Worm (Caenorhabditis elegans) whole organism, dauer: ENCODE results near the gene C33D3.5.

ENCODE experiments used
- unc-62 ChIP-seq: sonication (generic microtip); optimal IDR thresholded peaks from 2 replicates; lab custom pipeline; 2017; ENCODE audit warnings: missing biosample characterization, missing genetic modification reagents, missing genetic modification characterization

C33D3.5 gene

ce11 chrX:10542313-10543048 is 51.3 kb downstream of the C33D3.5 start, which contains the start of the genes F59F5.3 and F59F5.4:
Gene F59F5.3 (minus strand): TSS chrX:10542413.
Gene F59F5.4 (plus strand): TSS chrX:10542998.
- no peak for TF ChIP-seq unc-62 (GFP tag; lab: Kevin White, UChicago)

- no peak for TF ChIP-seq unc-62 (GFP tag; lab: Kevin White, UChicago)
Observed at ce11 chrX:10545716-10546115, 54.6 kb downstream of the C33D3.5 start, which contains the start of gene F59F5.5. Gene F59F5.5 (plus strand): TSS chrX:10546016.
